Fruit fly (Drosophila melanogaster) whole organism: Measurements from ENCODE around the gene CG42571.

ENCODE experiments used
- CG8478 ChIP-seq: fragments of >200 bp; optimal IDR thresholded peaks from 2 replicates; lab custom pipeline; 2018; ENCODE audit warnings: inconsistent platforms
- Dll ChIP-seq: fragments of >200 bp; optimal IDR thresholded peaks from 2 replicates; lab custom pipeline; 2017
- EcR ChIP-seq, 2 experiments: fragments of >200 bp; optimal IDR thresholded peaks; 2 replicates each; lab custom pipeline; 2017; ENCODE audit warnings: missing biosample characterization in 2 of 2, missing genetic modification characterization in 2 of 2, missing genetic modification reagents in 2 of 2
- pan ChIP-seq: fragments of >200 bp; optimal IDR thresholded peaks from 2 replicates; lab custom pipeline; 2017
- psq ChIP-seq: fragments of >200 bp; optimal IDR thresholded peaks from 2 replicates; lab custom pipeline; 2017
- usp ChIP-seq: fragments of >200 bp; optimal IDR thresholded peaks from 2 replicates; lab custom pipeline; 2017; ENCODE audit warnings: missing biosample characterization, missing genetic modification characterization, mixed read lengths

- no peak for TF ChIP-seq usp
- no peak for TF ChIP-seq Dll (lab: Kevin White, UChicago)
- TF ChIP-seq CG8478 (lab: Kevin White, UChicago), result no peak
- no peak for TF ChIP-seq psq (lab: Kevin White, UChicago)
- TF ChIP-seq pan (lab: Kevin White, UChicago), result no peak
- TF ChIP-seq EcR (GFP tag; optimal IDR thresholded peaks at IDR 0.05; lab: Kevin White, UChicago), result no peak
Observed at dm6 chr3L:15697916-15698315, 18.3 kb upstream of the CG42571 start.
